Worm (Caenorhabditis elegans) whole organism, late embryonic: ENCODE data around the gene F22B7.3.
A peak's percentile ranks its signal among the peaks of the same experiment; 100 is the strongest.

Experiments used
- C08G9.2 ChIP-seq: sonication (generic microtip); optimal IDR thresholded peaks from 2 replicates; lab custom pipeline; 2016; ENCODE audit warnings: mild to moderate bottlenecking, missing genetic modification characterization, moderate library complexity, missing compliant biosample characterization
- K02D7.2 ChIP-seq: sonication (generic microtip); optimal IDR thresholded peaks from 2 replicates; lab custom pipeline; 2017; ENCODE audit warnings: mild to moderate bottlenecking, missing genetic modification characterization, missing compliant biosample characterization
- T23F11.4 ChIP-seq: fragments of 200-800 bp; sonication (Bioruptor generic); optimal IDR thresholded peaks from 2 replicates; lab custom pipeline; 2018; ENCODE audit warnings: mild to moderate bottlenecking, missing genetic modification characterization, missing compliant biosample characterization
- Y22D7AL.16 ChIP-seq: sonication (generic microtip); optimal IDR thresholded peaks from 2 replicates; lab custom pipeline; 2016; ENCODE audit warnings: missing genetic modification characterization, missing compliant biosample characterization
- ama-1 ChIP-seq: fragments of 150-350 bp; optimal IDR thresholded peaks from 2 replicates; lab custom pipeline; 2014
- ceh-14 ChIP-seq: sonication (generic microtip); optimal IDR thresholded peaks from 2 replicates; lab custom pipeline; 2016; ENCODE audit warnings: missing genotype, missing genetic modification characterization, missing compliant biosample characterization
- ceh-19 ChIP-seq: fragments of 200-800 bp; sonication (Bioruptor generic); optimal IDR thresholded peaks from 2 replicates; lab custom pipeline; 2018; ENCODE audit warnings: mild to moderate bottlenecking, missing genetic modification characterization, missing compliant biosample characterization
- ceh-30 ChIP-seq: fragments of 150-350 bp; optimal IDR thresholded peaks from 2 replicates; lab custom pipeline; 2014; ENCODE audit warnings: missing biosample characterization, missing genetic modification characterization
- ceh-31 ChIP-seq: sonication (generic microtip); optimal IDR thresholded peaks from 2 replicates; lab custom pipeline; 2016; ENCODE audit warnings: missing genetic modification characterization, missing compliant biosample characterization
- ceh-45 ChIP-seq: fragments of 200-800 bp; sonication (Bioruptor generic); IDR thresholded peaks from 2 replicates; pipeline ENCODE4 v1.3.6; 2022; ENCODE audit warnings: missing genetic modification reagents, missing genetic modification characterization, missing compliant biosample characterization
- ceh-48 ChIP-seq: sonication (generic microtip); optimal IDR thresholded peaks from 2 replicates; lab custom pipeline; 2016; ENCODE audit warnings: missing genetic modification characterization, inconsistent platforms, missing compliant biosample characterization
- elt-4 ChIP-seq: sonication (generic microtip); optimal IDR thresholded peaks from 2 replicates; lab custom pipeline; 2016; ENCODE audit warnings: missing genetic modification characterization, missing compliant biosample characterization
- ets-4 ChIP-seq: sonication (generic microtip); optimal IDR thresholded peaks from 2 replicates; lab custom pipeline; 2016; ENCODE audit warnings: missing genetic modification characterization, missing compliant biosample characterization
- fkh-10 ChIP-seq: fragments of 150-350 bp; optimal IDR thresholded peaks from 2 replicates; lab custom pipeline; 2014; ENCODE audit warnings: missing biosample characterization, missing genetic modification reagents, missing genetic modification characterization
- fkh-6 ChIP-seq: sonication (generic microtip); optimal IDR thresholded peaks from 2 replicates; lab custom pipeline; 2016; ENCODE audit warnings: missing genetic modification characterization, missing compliant biosample characterization
- gmeb-2 ChIP-seq: sonication (generic microtip); optimal IDR thresholded peaks from 2 replicates; lab custom pipeline; 2016; ENCODE audit warnings: missing genetic modification characterization, inconsistent platforms, missing compliant biosample characterization
- hlh-8 ChIP-seq: sonication (generic microtip); optimal IDR thresholded peaks from 2 replicates; lab custom pipeline; 2016; ENCODE audit warnings: missing genotype, missing genetic modification characterization, missing compliant biosample characterization
- mec-3 ChIP-seq: sonication (generic microtip); optimal IDR thresholded peaks from 2 replicates; lab custom pipeline; 2016; ENCODE audit warnings: borderline replicate concordance, missing genetic modification characterization, missing compliant biosample characterization
- nfya-1 ChIP-seq: sonication (generic microtip); optimal IDR thresholded peaks from 2 replicates; lab custom pipeline; 2017; ENCODE audit warnings: missing genetic modification characterization, mild to moderate bottlenecking, missing compliant biosample characterization, antibody characterized with exemption, moderate library complexity
- odd-2 ChIP-seq: sonication (generic microtip); optimal IDR thresholded peaks from 2 replicates; lab custom pipeline; 2017; ENCODE audit warnings: antibody characterized with exemption, mild to moderate bottlenecking, missing genetic modification characterization, missing compliant biosample characterization
- pat-9 ChIP-seq: fragments of 200-800 bp; sonication (Bioruptor generic); optimal IDR thresholded peaks from 2 replicates; lab custom pipeline; 2018; ENCODE audit warnings: mild to moderate bottlenecking, missing genetic modification characterization, moderate library complexity, missing compliant biosample characterization
- pax-1 ChIP-seq: fragments of 150-350 bp; optimal IDR thresholded peaks from 2 replicates; lab custom pipeline; 2014; ENCODE audit warnings: missing biosample characterization, missing genetic modification characterization
- pha-4 ChIP-seq: fragments of 150-350 bp; optimal IDR thresholded peaks from 2 replicates; lab custom pipeline; 2018; ENCODE audit warnings: missing biosample characterization, missing genetic modification reagents, missing genetic modification characterization
- pros-1 ChIP-seq: fragments of 150-350 bp; optimal IDR thresholded peaks from 2 replicates; lab custom pipeline; 2014; ENCODE audit warnings: missing biosample characterization, missing genetic modification reagents, missing genetic modification characterization
- sdc-2 ChIP-seq: sonication (generic microtip); optimal IDR thresholded peaks from 2 replicates; lab custom pipeline; 2016; ENCODE audit warnings: missing genotype, missing genetic modification characterization, missing compliant biosample characterization
- tbx-2 ChIP-seq: sonication (generic microtip); optimal IDR thresholded peaks from 2 replicates; lab custom pipeline; 2016; ENCODE audit warnings: missing genetic modification characterization, missing compliant biosample characterization
- tbx-7 ChIP-seq: sonication (generic microtip); optimal IDR thresholded peaks from 2 replicates; lab custom pipeline; 2016; ENCODE audit warnings: missing genotype, missing genetic modification characterization, missing compliant biosample characterization
- ttx-3 ChIP-seq: sonication (generic microtip); optimal IDR thresholded peaks from 2 replicates; lab custom pipeline; 2016; ENCODE audit warnings: missing genetic modification reagents, missing genetic modification characterization, missing compliant biosample characterization
- unc-42 ChIP-seq: sonication (generic microtip); optimal IDR thresholded peaks from 2 replicates; lab custom pipeline; 2016; ENCODE audit warnings: missing genotype, missing genetic modification characterization, missing compliant biosample characterization

The F22B7.3 gene

ce11 chrIII:8689655-8690054 is 41.0 kb downstream of the F22B7.3 start, which contains the start of gene B0303.4:
Gene B0303.4 (plus strand): TSS chrIII:8689850.
- TF ChIP-seq fkh-10 (GFP tag; lab: Kevin White, UChicago) = no peak
- TF ChIP-seq ama-1 (lab: Kevin White, UChicago) = no peak
- TF ChIP-seq nfya-1 = peak; percentile 35
- no peak for TF ChIP-seq ceh-19 (GFP tag; lab: Kevin White, UChicago)
- TF ChIP-seq ceh-48 (tag; lab: Kevin White, UChicago) = peak; percentile 68
- peak; percentile 37 for TF ChIP-seq ceh-31 (tag; lab: Kevin White, UChicago)
- peak; percentile 5 for TF ChIP-seq ceh-14
- TF ChIP-seq odd-2 (tag; lab: Kevin White, UChicago) = no peak
- TF ChIP-seq hlh-8 (tag; lab: Kevin White, UChicago) = no peak
- no peak for TF ChIP-seq C08G9.2

- no peak for TF ChIP-seq elt-4 (tag; lab: Kevin White, UChicago)
- TF ChIP-seq, all 69 proteins: peak for 0
Measured at ce11 chrIII:8693322-8693721, 44.6 kb downstream of the F22B7.3 start, which contains the start of gene B0303.7. Gene B0303.7 (plus strand): TSS chrIII:8693622.

ce11 chrIII:8696680-8697079 is 48.0 kb downstream of the F22B7.3 start:
- TF ChIP-seq pat-9 (tag; lab: Kevin White, UChicago) (no peak), nfya-1 (peak; percentile 22), ets-4 (tag; lab: Kevin White, UChicago) (no peak), ceh-48 (tag; lab: Kevin White, UChicago) (peak; percentile 15)

DNA sequence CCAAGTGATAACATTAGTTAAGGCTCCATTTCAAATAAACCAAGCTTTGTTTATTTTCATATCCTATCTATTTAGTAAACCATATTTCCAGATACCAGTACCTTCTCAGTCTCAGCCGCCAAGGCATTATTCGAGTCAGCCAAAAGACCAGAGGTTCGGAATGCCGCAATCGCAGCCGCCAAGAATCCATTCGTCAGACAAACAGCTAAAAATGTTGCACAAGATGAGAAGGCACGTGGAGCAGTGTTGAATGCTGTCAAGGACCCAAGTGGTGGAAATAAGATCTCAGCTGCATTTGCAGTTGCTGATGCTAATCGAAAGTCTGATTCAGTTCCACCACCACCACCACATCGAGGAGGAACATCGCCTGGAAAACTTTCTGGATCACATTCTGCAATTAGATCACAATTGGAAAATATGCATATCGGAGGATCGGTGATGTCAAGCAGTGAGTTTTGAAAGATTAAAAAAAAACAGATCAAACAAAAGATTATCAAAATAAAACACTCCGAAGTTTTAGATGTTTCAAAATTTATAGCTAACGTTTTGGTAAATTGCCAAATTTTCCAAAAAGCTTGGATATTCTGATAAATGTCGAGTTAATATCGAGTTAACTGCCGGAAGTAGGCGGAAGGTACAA is 48.7 kb downstream of the F22B7.3 start:
- TF ChIP-seq K02D7.2 (tag; lab: Kevin White, UChicago) (no peak), fkh-6 (tag; lab: Kevin White, UChicago) (no peak), ttx-3 (tag; lab: Kevin White, UChicago) (no peak), Y22D7AL.16 (tag; lab: Kevin White, UChicago) (no peak), gmeb-2 (tag; lab: Kevin White, UChicago) (no peak), tbx-7 (tag; lab: Kevin White, UChicago) (no peak), ceh-45 (no peak), tbx-2 (no peak), T23F11.4 (GFP tag; lab: Kevin White, UChicago) (no peak), ama-1 (lab: Kevin White, UChicago) (no peak), pax-1 (tag; lab: Kevin White, UChicago) (no peak), ceh-14 (no peak), mec-3 (tag; lab: Kevin White, UChicago) (no peak), unc-42 (tag; lab: Kevin White, UChicago) (no peak), pros-1 (tag; lab: Kevin White, UChicago) (no peak), ceh-30 (no peak), ceh-31 (tag; lab: Kevin White, UChicago) (no peak), sdc-2 (tag; lab: Kevin White, UChicago) (no peak), pha-4 (no peak)
- TF ChIP-seq, all 69 proteins: peak for 0
